Worm (Caenorhabditis elegans) whole organism, L3 larva: Measurements from ENCODE around the gene srd-25.

Experiments
- aly-2 ChIP-seq: fragments of 150-350 bp; optimal IDR thresholded peaks from 2 replicates; lab custom pipeline; 2014; ENCODE audit warnings: missing biosample characterization, missing genetic modification characterization
- ama-1 ChIP-seq: fragments of 150-350 bp; optimal IDR thresholded peaks from 2 replicates; lab custom pipeline; 2018
- elt-3 ChIP-seq, 3 experiments: fragments of 150-350 bp in 1 of 3; sonication (generic microtip) in 2 of 3; optimal IDR thresholded peaks; 2 replicates in 2 of 3; 4 replicates in 1 of 3; lab custom pipeline; 2014 to 2017; ENCODE audit warnings: missing biosample characterization in 3 of 3, missing genetic modification characterization in 3 of 3
- unc-62 ChIP-seq: fragments of 150-350 bp; sonication (generic microtip); optimal IDR thresholded peaks from 4 replicates; lab custom pipeline; 2014; ENCODE audit warnings: missing biosample characterization, missing genetic modification reagents, missing genetic modification characterization

ce11 chrV:7667940-7668339 lies 36.1 kb downstream of the srd-25 start, which contains the start of gene C12D5.5:
- TF ChIP-seq aly-2 (tag; lab: Kevin White, UChicago) (no peak), elt-3 (tag; optimal IDR thresholded peaks at IDR 0.05; lab: Kevin White, UChicago) (no peak), unc-62 (GFP tag; lab: Kevin White, UChicago) (no peak), ama-1 (lab: Kevin White, UChicago) (no peak)
